Worm (Caenorhabditis elegans) whole organism, late embryonic: ENCODE data around the gene ZK512.8.

Experiments used
- ceh-45 ChIP-seq: fragments of 200-800 bp; sonication (Bioruptor generic); IDR thresholded peaks from 2 replicates; pipeline ENCODE4 v1.3.6; 2022; ENCODE audit warnings: missing genetic modification reagents, missing genetic modification characterization, missing compliant biosample characterization
- dmd-4 ChIP-seq: sonication (generic microtip); optimal IDR thresholded peaks from 2 replicates; lab custom pipeline; 2016; ENCODE audit warnings: borderline replicate concordance, missing genetic modification characterization, missing compliant biosample characterization
- nhr-11 ChIP-seq: fragments of 150-350 bp; optimal IDR thresholded peaks from 2 replicates; lab custom pipeline; 2014; ENCODE audit warnings: missing biosample characterization, missing genetic modification characterization
- tbx-7 ChIP-seq: sonication (generic microtip); optimal IDR thresholded peaks from 2 replicates; lab custom pipeline; 2016; ENCODE audit warnings: missing genotype, missing genetic modification characterization, missing compliant biosample characterization
- ttx-3 ChIP-seq: sonication (generic microtip); optimal IDR thresholded peaks from 2 replicates; lab custom pipeline; 2016; ENCODE audit warnings: missing genetic modification reagents, missing genetic modification characterization, missing compliant biosample characterization
- unc-55 ChIP-seq: sonication (generic microtip); optimal IDR thresholded peaks from 2 replicates; lab custom pipeline; 2017; ENCODE audit warnings: missing biosample characterization, missing genetic modification reagents, missing genetic modification characterization

DNA sequence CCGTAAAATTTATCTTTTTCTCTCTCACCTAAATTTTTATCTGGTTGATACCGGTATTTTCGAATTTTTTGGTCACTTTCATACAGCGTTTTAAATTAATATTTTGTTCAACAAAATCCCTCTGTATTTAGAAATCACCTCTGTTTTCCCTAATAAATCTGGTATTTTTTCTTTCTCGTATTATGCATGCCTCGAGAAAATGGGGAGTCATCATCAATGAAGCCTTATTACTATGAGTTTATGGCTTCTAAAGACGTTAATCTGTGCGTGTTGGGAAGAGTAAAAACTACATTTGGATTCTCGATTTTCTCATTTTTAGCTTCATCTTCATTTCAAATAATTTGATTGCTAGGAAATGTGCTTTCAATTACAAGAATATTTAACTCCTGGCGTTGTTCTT lies 39.9 kb downstream of the ZK512.8 start, which contains the start of gene ZC84.7:
- TF ChIP-seq dmd-4 (no peak), ttx-3 (tag; lab: Kevin White, UChicago) (no peak), tbx-7 (tag; lab: Kevin White, UChicago) (no peak), ceh-45 (GFP tag; lab: Robert Waterston, UW) (no peak), unc-55 (GFP tag; lab: Kevin White, UChicago) (no peak), nhr-11 (no peak)
